Worm (Caenorhabditis elegans) whole organism, L4/young adult: Measurements from ENCODE around the gene acr-2.

ENCODE experiments used
- W03F9.2 ChIP-seq: fragments of 150-350 bp; optimal IDR thresholded peaks from 2 replicates; lab custom pipeline; 2014; ENCODE audit warnings: missing biosample characterization, missing genetic modification characterization
- him-1 ChIP-seq: sonication (generic microtip); optimal IDR thresholded peaks from 2 replicates; lab custom pipeline; 2016; ENCODE audit warnings: missing genotype, missing genetic modification reagents, missing genetic modification characterization, missing compliant biosample characterization

- no peak for TF ChIP-seq W03F9.2 (tag; lab: Kevin White, UChicago)
- TF ChIP-seq him-1 (tag; lab: Kevin White, UChicago), result no peak
These were observed 19.7 kb upstream of the acr-2 start, which contains the start of gene F38B6.8 for ce11 chrX:6682683-6683082.
